Worm (Caenorhabditis elegans): ENCODE measurements around the gene sri-4.

sri-4 gene

ce11 chrV:723895-724352 is 24.2 kb upstream of the sri-4 start, which contains the start of gene fbxb-72 (continued):
- TF ChIP-seq snu-23 (GFP tag; optimal IDR thresholded peaks at IDR 0.05) (peak; percentile 78), zag-1 (tag; optimal IDR thresholded peaks at IDR 0.05) (no peak), tbx-2 (tag; optimal IDR thresholded peaks at IDR 0.05) (peak; percentile 69), unc-62 (GFP tag; optimal IDR thresholded peaks at IDR 0.05) (no peak), rnt-1 (tag; optimal IDR thresholded peaks at IDR 0.05) (peak; percentile 53), aha-1 (tag; optimal IDR thresholded peaks at IDR 0.05) (no peak), egl-27 (tag; optimal IDR thresholded peaks at IDR 0.05) (no peak), ets-5 (GFP tag; IDR thresholded peaks at IDR 0.05) (no peak), nhr-71 (tag; optimal IDR thresholded peaks at IDR 0.05) (peak; percentile 84), lin-39 (tag; optimal IDR thresholded peaks at IDR 0.05) (peak; percentile 37), pag-3 (tag; optimal IDR thresholded peaks at IDR 0.05; ENCODE audit: borderline replicate concordance, insufficient read depth) (no peak), ceh-82 (tag; optimal IDR thresholded peaks at IDR 0.05) (no peak), nhr-84 (tag; optimal IDR thresholded peaks at IDR 0.05) (peak; percentile 59), elt-2 (tag; optimal IDR thresholded peaks at IDR 0.05) (peak; percentile 60), xbp-1 (tag; optimal IDR thresholded peaks at IDR 0.05) (no peak), tlp-1 (tag; optimal IDR thresholded peaks at IDR 0.05) (no peak), blmp-1 (tag; optimal IDR thresholded peaks at IDR 0.05) (no peak), zip-4 (GFP tag; optimal IDR thresholded peaks at IDR 0.05) (peak; percentile 23), sox-4 (tag; optimal IDR thresholded peaks at IDR 0.05) (no peak), nhr-77 (tag; optimal IDR thresholded peaks at IDR 0.05) (no peak), nhr-12 (tag; optimal IDR thresholded peaks at IDR 0.05) (no peak), vab-15 (tag; optimal IDR thresholded peaks at IDR 0.05) (no peak), C16A3.4 (tag; optimal IDR thresholded peaks at IDR 0.05) (peak; percentile 92), nhr-11 (tag; optimal IDR thresholded peaks at IDR 0.05) (peak; percentile 17), hlh-17 (GFP tag; optimal IDR thresholded peaks at IDR 0.05; ENCODE audit: borderline replicate concordance) (no peak), elt-3 (tag; optimal IDR thresholded peaks at IDR 0.05) (peak in 2 of 6 experiments; percentile 12 to 20), fos-1 (tag; optimal IDR thresholded peaks at IDR 0.05) (no peak), nhr-47 (tag; optimal IDR thresholded peaks at IDR 0.05) (peak; percentile 68), fkh-8 (tag; optimal IDR thresholded peaks at IDR 0.05) (peak; percentile 46), sptf-1 (tag; optimal IDR thresholded peaks at IDR 0.05) (no peak), lsy-2 (tag; optimal IDR thresholded peaks at IDR 0.05) (peak; percentile 51 to 58), nhr-237 (tag; optimal IDR thresholded peaks at IDR 0.05) (no peak), lir-3 (tag; optimal IDR thresholded peaks at IDR 0.05; ENCODE audit: poor library complexity) (peak; percentile 47), nhr-90 (tag; optimal IDR thresholded peaks at IDR 0.05; ENCODE audit: poor library complexity) (peak; percentile 76), irx-1 (tag; optimal IDR thresholded peaks at IDR 0.05) (peak; percentile 3), sup-37 (GFP tag; optimal IDR thresholded peaks at IDR 0.05) (peak; percentile 55), egl-13 (tag; optimal IDR thresholded peaks at IDR 0.05) (no peak), lin-14 (GFP tag; optimal IDR thresholded peaks at IDR 0.05) (peak; percentile 71), ceh-88 (GFP tag; IDR thresholded peaks at IDR 0.05) (peak; percentile 38; the same call in 1 of the 2 replicates), ceh-63 (GFP tag; optimal IDR thresholded peaks at IDR 0.05) (no peak), C34B4.2 (tag; optimal IDR thresholded peaks at IDR 0.05) (no peak), skn-1 (tag; optimal IDR thresholded peaks at IDR 0.05) (no peak), grh-1 (GFP tag; IDR thresholded peaks at IDR 0.05) (no peak), fkh-4 (tag; optimal IDR thresholded peaks at IDR 0.05; ENCODE audit: borderline replicate concordance) (no peak), isw-1 (GFP tag; IDR thresholded peaks at IDR 0.05) (no peak), C04F5.9 (tag; optimal IDR thresholded peaks at IDR 0.05) (peak; percentile 21), ceh-90 (tag; optimal IDR thresholded peaks at IDR 0.05) (no peak), dsc-1 (tag; optimal IDR thresholded peaks at IDR 0.05) (no peak), hlh-4 (tag; optimal IDR thresholded peaks at IDR 0.05) (no peak), mef-2 (tag; optimal IDR thresholded peaks at IDR 0.05) (no peak), unc-86 (tag; optimal IDR thresholded peaks at IDR 0.05) (no peak), lin-13 (GFP tag; optimal IDR thresholded peaks at IDR 0.05) (no peak)
